Fruit fly (Drosophila melanogaster): ENCODE measurements around the gene CG13001.
A peak's percentile ranks its signal among the peaks of the same experiment; 100 is the strongest.

- TF ChIP-seq Myc (optimal IDR thresholded peaks at IDR 0.05), result no peak
- peak; percentile 12 for TF ChIP-seq fru (GFP tag; optimal IDR thresholded peaks at IDR 0.05)
- TF ChIP-seq Mio (GFP tag; optimal IDR thresholded peaks at IDR 0.05), result no peak
- TF ChIP-seq Dif (GFP tag; optimal IDR thresholded peaks at IDR 0.05; ENCODE audit: partially characterized antibody), result no peak
- no peak for TF ChIP-seq Hr78 (GFP tag; optimal IDR thresholded peaks at IDR 0.05)
- TF ChIP-seq HLH106 (tag; optimal IDR thresholded peaks at IDR 0.05), result peak; percentile 49
- TF ChIP-seq h (GFP tag; optimal IDR thresholded peaks at IDR 0.05), result peak; percentile 13
These were observed 1.4 kb upstream of the CG13001 start for dm6 chrX:16944049-16944532.
